Worm (Caenorhabditis elegans) whole organism, mixed stage, embryonic: ENCODE results near the gene smc-4.
A peak's percentile ranks its signal among the peaks of the same experiment; 100 is the strongest.

Experiments
- ceh-83 ChIP-seq: fragments of 200-800 bp; sonication (Bioruptor generic); optimal IDR thresholded peaks from 2 replicates; lab custom pipeline; 2018; ENCODE audit warnings: mild to moderate bottlenecking, missing genetic modification characterization, missing compliant biosample characterization
- ces-1 ChIP-seq: fragments of 150-350 bp; optimal IDR thresholded peaks from 2 replicates; lab custom pipeline; 2014; ENCODE audit warnings: missing biosample characterization, missing genetic modification reagents, missing genetic modification characterization
- elt-1 ChIP-seq: sonication (generic microtip); optimal IDR thresholded peaks from 2 replicates; lab custom pipeline; 2017; ENCODE audit warnings: missing genetic modification characterization, mild to moderate bottlenecking, missing compliant biosample characterization, antibody characterized with exemption, moderate library complexity, borderline replicate concordance; ENCODE audit not compliant: insufficient read depth
- ham-2 ChIP-seq: fragments of 200-800 bp; sonication (Bioruptor generic); optimal IDR thresholded peaks from 2 replicates; lab custom pipeline; 2018; ENCODE audit warnings: mild to moderate bottlenecking, missing genetic modification characterization, missing compliant biosample characterization
- lin-32 ChIP-seq: fragments of 200-800 bp; sonication (Bioruptor generic); optimal IDR thresholded peaks from 2 replicates; lab custom pipeline; 2018; ENCODE audit warnings: mild to moderate bottlenecking, missing genetic modification characterization, missing compliant biosample characterization
- lsy-2 ChIP-seq: fragments of 150-350 bp; optimal IDR thresholded peaks from 2 replicates; lab custom pipeline; 2014; ENCODE audit warnings: missing biosample characterization, missing genetic modification characterization
- nhr-76 ChIP-seq: sonication (generic microtip); optimal IDR thresholded peaks from 2 replicates; lab custom pipeline; 2017; ENCODE audit warnings: missing biosample characterization, missing genetic modification characterization
- snpc-4 ChIP-seq: fragments of 150-350 bp; optimal IDR thresholded peaks from 2 replicates; lab custom pipeline; 2014; ENCODE audit warnings: missing biosample characterization, missing genetic modification characterization
- tbx-8 ChIP-seq: fragments of 200-800 bp; sonication (Bioruptor generic); optimal IDR thresholded peaks from 2 replicates; lab custom pipeline; 2018; ENCODE audit warnings: mild to moderate bottlenecking, missing genetic modification characterization, moderate library complexity, missing compliant biosample characterization
- unc-62 ChIP-seq: fragments of 150-350 bp; optimal IDR thresholded peaks from 2 replicates; lab custom pipeline; 2014; ENCODE audit warnings: missing biosample characterization, missing genetic modification reagents, missing genetic modification characterization

DNA sequence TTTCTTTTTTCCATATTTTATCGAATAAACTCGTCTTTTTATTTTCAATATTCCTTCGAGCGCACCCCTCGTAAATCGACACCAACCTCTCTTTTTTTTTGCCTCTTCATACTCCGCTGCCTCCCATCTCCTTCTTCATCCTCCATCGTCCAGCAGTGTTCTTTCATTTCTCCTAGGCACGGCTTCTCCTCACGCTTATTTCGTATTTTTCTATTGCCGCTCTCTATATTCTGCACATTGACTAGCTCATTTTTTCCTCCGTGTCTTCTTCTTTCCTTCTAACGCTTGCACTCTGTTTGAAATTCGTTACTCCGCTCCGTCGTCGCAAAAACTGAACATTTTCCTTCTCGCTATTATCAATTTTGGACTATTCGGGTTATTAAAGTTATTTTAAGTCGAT is 32.0 kb upstream of the smc-4 start:
- TF ChIP-seq elt-1 (no peak), lsy-2 (tag; lab: Kevin White, UChicago) (no peak), ces-1 (GFP tag; lab: Kevin White, UChicago) (peak; percentile 3), snpc-4 (tag; lab: Kevin White, UChicago) (no peak), ham-2 (GFP tag; lab: Kevin White, UChicago) (no peak), tbx-8 (GFP tag; lab: Kevin White, UChicago) (no peak), lin-32 (no peak), unc-62 (no peak), ceh-83 (GFP tag; lab: Kevin White, UChicago) (no peak), nhr-76 (tag; lab: Kevin White, UChicago) (no peak)
